Worm (Caenorhabditis elegans): ENCODE measurements around the gene F49H12.2.

The F49H12.2 gene

DNA sequence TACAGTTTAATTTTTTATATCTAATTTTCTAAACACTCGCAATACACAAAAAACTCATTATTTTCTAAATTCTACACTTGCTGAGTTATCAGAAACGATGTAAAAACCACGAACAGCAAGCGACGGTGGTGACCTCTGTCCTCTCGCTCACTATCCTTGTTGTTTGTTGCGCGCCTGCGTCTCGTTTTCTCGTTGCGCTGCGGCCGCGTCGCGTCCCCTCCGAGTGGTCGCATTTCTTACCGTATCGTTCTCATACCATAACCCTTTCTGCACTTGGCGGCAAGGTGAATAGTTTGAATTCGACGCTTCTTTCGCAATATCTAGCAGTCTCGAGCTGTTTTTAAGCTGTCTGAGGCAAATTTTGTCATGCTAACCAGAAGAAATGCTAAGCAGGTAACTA lies 4.3 kb downstream of the F49H12.2 start, which contains the start of gene lsy-2 (continued):
- TF ChIP-seq B0261.1 (tag; optimal IDR thresholded peaks at IDR 0.05): no peak
- TF ChIP-seq ama-1 (optimal IDR thresholded peaks at IDR 0.05): no peak
- no peak for TF ChIP-seq ama-1 (GFP tag; optimal IDR thresholded peaks at IDR 0.05)
- no peak for TF ChIP-seq attf-6 (GFP tag; IDR thresholded peaks at IDR 0.05)
- TF ChIP-seq nfya-2 (GFP tag; IDR thresholded peaks at IDR 0.05): no peak
- TF ChIP-seq snpc-1.3 (tag; optimal IDR thresholded peaks at IDR 0.05; ENCODE audit: insufficient read depth): no peak
- TF ChIP-seq ceh-40 (GFP tag; IDR thresholded peaks at IDR 0.05): no peak
- TF ChIP-seq F57C9.4 (tag; optimal IDR thresholded peaks at IDR 0.05): no peak
- peak; percentile 45 for TF ChIP-seq nhr-80 (tag; optimal IDR thresholded peaks at IDR 0.05)
- TF ChIP-seq K11D2.4 (GFP tag; IDR thresholded peaks at IDR 0.05): no peak
- no peak for TF ChIP-seq aptf-2 (GFP tag; conservative IDR thresholded peaks at IDR 0.05)
- no peak for TF ChIP-seq xnd-1 (tag; optimal IDR thresholded peaks at IDR 0.05)
- no peak for TF ChIP-seq ZK185.1 (tag; optimal IDR thresholded peaks at IDR 0.05; ENCODE audit: poor library complexity, severe bottlenecking)
- TF ChIP-seq T26A5.8 (tag; optimal IDR thresholded peaks at IDR 0.05): no peak
- no peak for TF ChIP-seq bed-1 (GFP tag; IDR thresholded peaks at IDR 0.05)
- no peak for TF ChIP-seq dpl-1 (GFP tag; optimal IDR thresholded peaks at IDR 0.05)
- no peak for TF ChIP-seq egl-18 (GFP tag; IDR thresholded peaks at IDR 0.05)
- TF ChIP-seq fkh-3 (tag; optimal IDR thresholded peaks at IDR 0.05): no peak
- no peak for TF ChIP-seq ztf-18 (tag; optimal IDR thresholded peaks at IDR 0.05)
- no peak for TF ChIP-seq zim-3 (tag; optimal IDR thresholded peaks at IDR 0.05)
- TF ChIP-seq C06A6.2 (GFP tag; conservative IDR thresholded peaks at IDR 0.05): no peak; the same call in 1 of the 2 replicates
- TF ChIP-seq ztf-6 (GFP tag; IDR thresholded peaks at IDR 0.05): no peak
- peak; percentile 29; the same call in 1 of the 2 replicates for TF ChIP-seq mcd-1 (GFP tag; IDR thresholded peaks at IDR 0.05)
- TF ChIP-seq ccch-3 (GFP tag; optimal IDR thresholded peaks at IDR 0.05): no peak
- TF ChIP-seq attf-5 (GFP tag; optimal IDR thresholded peaks at IDR 0.05): peak; percentile 78
- TF ChIP-seq rpc-1 (optimal IDR thresholded peaks at IDR 0.05): no peak
- no peak for TF ChIP-seq rpc-1 (tag; optimal IDR thresholded peaks at IDR 0.05)
- TF ChIP-seq C17E4.6 (GFP tag; IDR thresholded peaks at IDR 0.05): no peak
- peak; percentile 92 for TF ChIP-seq madf-3 (GFP tag; IDR thresholded peaks at IDR 0.05)
- no peak for TF ChIP-seq dox-1 (GFP tag; IDR thresholded peaks at IDR 0.05)
- no peak for TF ChIP-seq lsl-1 (GFP tag; optimal IDR thresholded peaks at IDR 0.05)
- TF ChIP-seq ets-4 (GFP tag; optimal IDR thresholded peaks at IDR 0.05): no peak
- TF ChIP-seq B0035.1 (tag; optimal IDR thresholded peaks at IDR 0.05): no peak
- TF ChIP-seq hlh-26 (GFP tag; conservative IDR thresholded peaks at IDR 0.05): no peak
- no peak for TF ChIP-seq let-526 (GFP tag; IDR thresholded peaks at IDR 0.05)
- no peak for TF ChIP-seq mxl-1 (tag; optimal IDR thresholded peaks at IDR 0.05)
- TF ChIP-seq rcor-1 (GFP tag; IDR thresholded peaks at IDR 0.05): no peak
- no peak for TF ChIP-seq madf-8 (GFP tag; conservative IDR thresholded peaks at IDR 0.05)
- TF ChIP-seq sptf-2 (GFP tag; optimal IDR thresholded peaks at IDR 0.05): no peak
- no peak for TF ChIP-seq hrde-1 (tag; optimal IDR thresholded peaks at IDR 0.05; ENCODE audit: borderline replicate concordance)
- no peak for TF ChIP-seq egl-44 (GFP tag; IDR thresholded peaks at IDR 0.05)
- no peak for TF ChIP-seq ztf-3 (GFP tag; optimal IDR thresholded peaks at IDR 0.05)
- TF ChIP-seq lin-35 (GFP tag; optimal IDR thresholded peaks at IDR 0.05): peak in 1 of 3 experiments; percentile 49
- TF ChIP-seq tbx-9 (tag; optimal IDR thresholded peaks at IDR 0.05; ENCODE audit: borderline replicate concordance): no peak
- peak; percentile 41 for TF ChIP-seq lin-40 (tag; optimal IDR thresholded peaks at IDR 0.05)
- TF ChIP-seq T07F8.4 (tag; optimal IDR thresholded peaks at IDR 0.05): no peak
- TF ChIP-seq lir-1 (GFP tag; conservative IDR thresholded peaks at IDR 0.05): no peak
- TF ChIP-seq repo-1 (tag; optimal IDR thresholded peaks at IDR 0.05): no peak
- TF ChIP-seq F49E8.2 (tag; optimal IDR thresholded peaks at IDR 0.05; ENCODE audit: insufficient read depth): no peak
- TF ChIP-seq K12H6.12 (tag; optimal IDR thresholded peaks at IDR 0.05): peak; percentile 79
- TF ChIP-seq mes-4 (tag; optimal IDR thresholded peaks at IDR 0.05): no peak

Measured in whole organism, young adult.